Fruit fly (Drosophila melanogaster) whole organism, pupa: ENCODE measurements around the gene CG15423.

Source experiments
- CG14655 ChIP-seq: fragments of 200-800 bp; sonication (Bioruptor generic); optimal IDR thresholded peaks from 3 replicates; lab custom pipeline; 2017; ENCODE audit warnings: mild to moderate bottlenecking, missing biosample characterization, missing genetic modification reagents, missing genetic modification characterization
- CG15710 ChIP-seq: fragments of 200-800 bp; sonication (Bioruptor generic); optimal IDR thresholded peaks from 2 replicates; lab custom pipeline; 2018; ENCODE audit warnings: missing biosample characterization, mild to moderate bottlenecking, missing genetic modification characterization, moderate library complexity
- CG8159 ChIP-seq: fragments of 200-800 bp; sonication (Bioruptor generic); optimal IDR thresholded peaks from 3 replicates; lab custom pipeline; 2018; ENCODE audit warnings: missing biosample characterization, mild to moderate bottlenecking, missing genetic modification characterization, moderate library complexity
- Ets98B ChIP-seq: fragments of 200-800 bp; sonication (Bioruptor generic); IDR thresholded peaks from 2 replicates; pipeline ENCODE4 v1.3.6; 2022; ENCODE audit warnings: missing biosample characterization, missing genetic modification characterization
- Pif1B ChIP-seq: fragments of 200-800 bp; sonication (Bioruptor generic); optimal IDR thresholded peaks from 3 replicates; lab custom pipeline; 2016; ENCODE audit warnings: missing biosample characterization, missing genetic modification characterization
- gl ChIP-seq: fragments of 200-800 bp; sonication (Bioruptor generic); optimal IDR thresholded peaks from 2 replicates; lab custom pipeline; 2018; ENCODE audit warnings: missing biosample characterization, mild to moderate bottlenecking, missing genetic modification characterization

DNA sequence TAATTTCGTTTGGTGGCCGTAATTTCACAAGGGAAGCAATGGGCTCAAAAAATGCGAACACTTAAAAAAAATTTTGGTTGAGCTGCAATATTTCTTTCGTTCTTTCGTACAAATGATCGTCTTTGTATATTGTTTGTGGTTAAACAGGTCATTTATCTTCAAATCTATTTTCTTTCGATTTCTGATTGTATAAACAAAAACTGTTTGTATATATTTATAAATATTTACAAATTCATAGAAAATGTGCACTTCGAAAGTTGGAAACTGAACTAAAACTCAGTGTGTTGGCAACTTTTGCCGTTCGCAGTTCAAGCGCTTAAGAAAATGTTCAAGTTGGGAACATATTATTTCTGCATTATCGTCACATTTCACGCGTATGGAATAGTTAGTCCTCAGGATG, 6.1 kb upstream of the CG15423 start, which contains the start of gene CG43797:
- no peak for TF ChIP-seq Pif1B (GFP tag; lab: Kevin White, UChicago)
- TF ChIP-seq gl = no peak
- TF ChIP-seq CG8159 (tag; lab: Kevin White, UChicago) = no peak
- no peak for TF ChIP-seq Ets98B (GFP tag; lab: Robert Waterston, UW)
- no peak for TF ChIP-seq CG14655 (GFP tag; lab: Kevin White, UChicago)
- no peak for TF ChIP-seq CG15710
